Worm (Caenorhabditis elegans) whole organism, L4 larva: ENCODE data around the gene natc-1.

Experiments used
- F44E2.7 ChIP-seq: fragments of 200-800 bp; sonication (Bioruptor generic); IDR thresholded peaks from 2 replicates; pipeline ENCODE4 v2.1.2; 2022; ENCODE audit warnings: missing genetic modification characterization, missing compliant biosample characterization
- F49E8.2 ChIP-seq: sonication (generic microtip); optimal IDR thresholded peaks from 2 replicates; lab custom pipeline; 2016; ENCODE audit warnings: missing compliant biosample characterization, mild to moderate bottlenecking, missing genetic modification characterization, borderline replicate concordance
- Y48G9A.11 ChIP-seq: fragments of 200-800 bp; sonication (Bioruptor generic); IDR thresholded peaks from 2 replicates; pipeline ENCODE4 v1.3.6; 2022; ENCODE audit warnings: missing genetic modification reagents, missing genetic modification characterization, missing compliant biosample characterization
- Y5F2A.4 ChIP-seq: fragments of 200-800 bp; sonication (Bioruptor generic); optimal IDR thresholded peaks from 2 replicates; lab custom pipeline; 2018; ENCODE audit warnings: mild to moderate bottlenecking, missing genetic modification characterization, missing compliant biosample characterization
- Y75B8A.6 ChIP-seq: fragments of 200-800 bp; sonication (Bioruptor generic); IDR thresholded peaks from 2 replicates; pipeline ENCODE4 v1.3.6; 2022; ENCODE audit warnings: missing genetic modification reagents, missing genetic modification characterization, missing compliant biosample characterization
- ZK337.2 ChIP-seq: fragments of 200-800 bp; sonication (Bioruptor generic); IDR thresholded peaks from 2 replicates; pipeline ENCODE4 v1.3.6; 2022; ENCODE audit warnings: missing genetic modification reagents, missing genetic modification characterization, missing compliant biosample characterization
- ZK546.5 ChIP-seq, 2 experiments: sonication (generic microtip); optimal IDR thresholded peaks; 2 replicates each; lab custom pipeline; 2017; ENCODE audit warnings: missing biosample characterization in 2 of 2, missing genetic modification characterization in 2 of 2
- aha-1 ChIP-seq: fragments of 150-350 bp; peaks from one replicate; lab custom pipeline; 2014; ENCODE audit warnings: missing biosample characterization, missing genetic modification characterization
- attf-4 ChIP-seq: sonication (generic microtip); optimal IDR thresholded peaks from 3 replicates; lab custom pipeline; 2017; ENCODE audit warnings: missing biosample characterization, missing genetic modification characterization
- ceh-44 ChIP-seq: fragments of 200-800 bp; sonication (Bioruptor generic); IDR thresholded peaks from 2 replicates; pipeline ENCODE4 v1.3.6; 2022; ENCODE audit warnings: missing genetic modification reagents, missing genetic modification characterization, missing compliant biosample characterization
- ceh-62 ChIP-seq: sonication (generic microtip); optimal IDR thresholded peaks from 2 replicates; lab custom pipeline; 2017; ENCODE audit warnings: missing biosample characterization, missing genetic modification characterization
- ces-1 ChIP-seq: fragments of 150-350 bp; sonication (generic microtip); optimal IDR thresholded peaks from 4 replicates; lab custom pipeline; 2014; ENCODE audit warnings: missing biosample characterization, missing genetic modification reagents, missing genetic modification characterization
- ctbp-1 ChIP-seq: fragments of 200-800 bp; sonication (Bioruptor generic); IDR thresholded peaks from 2 replicates; pipeline ENCODE4 v1.3.6; 2022; ENCODE audit warnings: missing genetic modification reagents, missing genetic modification characterization, missing compliant biosample characterization
- daf-8 ChIP-seq: fragments of 200-800 bp; sonication (Bioruptor generic); IDR thresholded peaks from 2 replicates; pipeline ENCODE4 v1.3.6; 2022; ENCODE audit warnings: missing genetic modification characterization, missing compliant biosample characterization
- dmd-6 ChIP-seq: fragments of 200-800 bp; sonication (Bioruptor generic); IDR thresholded peaks from 2 replicates; pipeline ENCODE4 v1.3.6; 2022; ENCODE audit warnings: missing genetic modification reagents, missing genetic modification characterization, missing compliant biosample characterization
- dmd-8 ChIP-seq: fragments of 200-800 bp; sonication (Bioruptor generic); IDR thresholded peaks from 2 replicates; pipeline ENCODE4 v1.3.6; 2022; ENCODE audit warnings: missing genetic modification characterization, missing compliant biosample characterization
- dmd-9 ChIP-seq: fragments of 200-800 bp; sonication (Bioruptor generic); IDR thresholded peaks from 2 replicates; pipeline ENCODE4 v1.3.6; 2022; ENCODE audit warnings: missing genetic modification reagents, missing genetic modification characterization, missing compliant biosample characterization
- duxl-1 ChIP-seq: sonication (generic microtip); optimal IDR thresholded peaks from 2 replicates; lab custom pipeline; 2016; ENCODE audit warnings: mild to moderate bottlenecking, missing genetic modification characterization, moderate library complexity, missing compliant biosample characterization; ENCODE audit not compliant: poor library complexity
- dve-1 ChIP-seq: sonication (generic microtip); optimal IDR thresholded peaks from 2 replicates; lab custom pipeline; 2017; ENCODE audit warnings: antibody characterized with exemption, mild to moderate bottlenecking, missing genetic modification characterization, missing compliant biosample characterization; ENCODE audit not compliant: insufficient read depth
- egl-43 ChIP-seq: fragments of 200-800 bp; sonication (Bioruptor generic); IDR thresholded peaks from 2 replicates; pipeline ENCODE4 v1.3.6; 2022; ENCODE audit warnings: missing genetic modification reagents, missing genetic modification characterization, missing compliant biosample characterization
- fkh-10 ChIP-seq: fragments of 150-350 bp; optimal IDR thresholded peaks from 2 replicates; lab custom pipeline; 2014; ENCODE audit warnings: missing biosample characterization, missing genetic modification reagents, missing genetic modification characterization
- gei-8 ChIP-seq: fragments of 200-800 bp; sonication (Bioruptor generic); optimal IDR thresholded peaks from 2 replicates; lab custom pipeline; 2018; ENCODE audit warnings: mild to moderate bottlenecking, missing genetic modification characterization, missing compliant biosample characterization
- hif-1 ChIP-seq, 2 experiments: sonication (generic microtip); optimal IDR thresholded peaks; 2 replicates each; lab custom pipeline; 2016 to 2017; ENCODE audit warnings: missing compliant biosample characterization in 2 of 2, missing genetic modification characterization in 2 of 2, missing genetic modification reagents in 2 of 2, missing genotype in 2 of 2, mild to moderate bottlenecking in 1 of 2
- jun-1 ChIP-seq: fragments of 150-350 bp; optimal IDR thresholded peaks from 2 replicates; lab custom pipeline; 2014; ENCODE audit warnings: missing biosample characterization, missing genetic modification reagents, missing genetic modification characterization
- lim-7 ChIP-seq: fragments of 200-800 bp; sonication (Bioruptor generic); IDR thresholded peaks from 2 replicates; pipeline ENCODE4 v1.3.6; 2022; ENCODE audit warnings: missing genetic modification characterization, missing compliant biosample characterization
- lin-1 ChIP-seq: fragments of 200-800 bp; sonication (Bioruptor generic); IDR thresholded peaks from 2 replicates; pipeline ENCODE4 v1.3.6; 2022; ENCODE audit warnings: missing genetic modification reagents, missing genetic modification characterization, missing compliant biosample characterization
- lin-13 ChIP-seq: fragments of 150-350 bp; optimal IDR thresholded peaks from 2 replicates; lab custom pipeline; 2014; ENCODE audit warnings: missing biosample characterization, missing genetic modification reagents, missing genetic modification characterization
- lin-15B ChIP-seq: fragments of 150-350 bp; sonication (generic microtip); optimal IDR thresholded peaks from 3 replicates; lab custom pipeline; 2014; ENCODE audit warnings: missing biosample characterization, missing genetic modification characterization
- lin-29 ChIP-seq: fragments of 200-800 bp; sonication (Bioruptor generic); IDR thresholded peaks from 2 replicates; pipeline ENCODE4 v1.3.6; 2022; ENCODE audit warnings: missing genetic modification reagents, missing genetic modification characterization, missing compliant biosample characterization
- lin-38 ChIP-seq: fragments of 200-800 bp; sonication (Bioruptor generic); IDR thresholded peaks from 2 replicates; pipeline ENCODE4 v1.3.6; 2022; ENCODE audit warnings: missing genetic modification reagents, missing genetic modification characterization, missing compliant biosample characterization
- lin-39 ChIP-seq: fragments of 150-350 bp; optimal IDR thresholded peaks from 2 replicates; lab custom pipeline; 2014; ENCODE audit warnings: missing biosample characterization, missing genetic modification reagents, missing genetic modification characterization
- lir-3 ChIP-seq: sonication (generic microtip); optimal IDR thresholded peaks from 2 replicates; lab custom pipeline; 2016; ENCODE audit warnings: mild to moderate bottlenecking, missing genetic modification characterization, missing compliant biosample characterization
- lsy-2 ChIP-seq, 2 experiments: fragments of 150-350 bp in 1 of 2; sonication (generic microtip) in 1 of 2; optimal IDR thresholded peaks; 2 replicates each; lab custom pipeline; 2014 to 2017; ENCODE audit warnings: missing biosample characterization in 2 of 2, missing genetic modification characterization in 2 of 2
- mdl-1 ChIP-seq, 2 experiments: fragments of 150-350 bp in 1 of 2; sonication (generic microtip) in 1 of 2; optimal IDR thresholded peaks; 2 replicates each; lab custom pipeline; 2014 to 2017; ENCODE audit warnings: missing biosample characterization in 2 of 2, missing genetic modification characterization in 2 of 2
- mep-1 ChIP-seq: fragments of 150-350 bp; sonication (generic microtip); optimal IDR thresholded peaks from 3 replicates; lab custom pipeline; 2014; ENCODE audit warnings: missing biosample characterization, missing genetic modification characterization
- mes-2 ChIP-seq: sonication (generic microtip); optimal IDR thresholded peaks from 2 replicates; lab custom pipeline; 2016; ENCODE audit warnings: missing genotype, mild to moderate bottlenecking, missing genetic modification characterization, missing compliant biosample characterization; ENCODE audit not compliant: poor library complexity, severe bottlenecking
- mxl-3 ChIP-seq: fragments of 200-800 bp; sonication (Bioruptor generic); optimal IDR thresholded peaks from 2 replicates; lab custom pipeline; 2018; ENCODE audit warnings: mild to moderate bottlenecking, missing genetic modification characterization, missing compliant biosample characterization
- nhr-237 ChIP-seq: sonication (generic microtip); optimal IDR thresholded peaks from 2 replicates; lab custom pipeline; 2017; ENCODE audit warnings: missing biosample characterization, missing genetic modification characterization
- nhr-28 ChIP-seq: fragments of 150-350 bp; optimal IDR thresholded peaks from 2 replicates; lab custom pipeline; 2014; ENCODE audit warnings: missing biosample characterization, missing genetic modification characterization
- nhr-41 ChIP-seq: fragments of 200-800 bp; sonication (Bioruptor generic); IDR thresholded peaks from 2 replicates; pipeline ENCODE4 v1.3.6; 2022; ENCODE audit warnings: missing genetic modification reagents, missing genetic modification characterization, missing compliant biosample characterization
- pha-4 ChIP-seq, 2 experiments: fragments of 150-350 bp in 1 of 2; fragments of 200-800 bp in 1 of 2; sonication (Bioruptor generic) in 1 of 2; IDR thresholded peaks in 1 of 2; optimal IDR thresholded peaks in 1 of 2; 2 replicates each; pipeline versions ENCODE4 v1.3.6 to Lab custom; 2014 to 2022; ENCODE audit warnings: missing genetic modification characterization in 2 of 2, missing genetic modification reagents in 2 of 2, missing biosample characterization in 1 of 2, missing compliant biosample characterization in 1 of 2
- saeg-2 ChIP-seq: fragments of 200-800 bp; sonication (Bioruptor generic); IDR thresholded peaks from 2 replicates; pipeline ENCODE4 v1.3.6; 2022; ENCODE audit warnings: missing genetic modification reagents, missing genetic modification characterization, missing compliant biosample characterization
- set-16 ChIP-seq: fragments of 200-800 bp; sonication (Bioruptor generic); IDR thresholded peaks from 2 replicates; pipeline ENCODE4 v1.3.6; 2022; ENCODE audit warnings: missing genetic modification reagents, missing genetic modification characterization, missing compliant biosample characterization
- spr-1 ChIP-seq: sonication (generic microtip); optimal IDR thresholded peaks from 2 replicates; lab custom pipeline; 2016; ENCODE audit warnings: mild to moderate bottlenecking, missing genetic modification characterization, missing compliant biosample characterization
- tra-1 ChIP-seq: fragments of 200-800 bp; sonication (Bioruptor generic); IDR thresholded peaks from 2 replicates; pipeline ENCODE4 v1.3.6; 2022; ENCODE audit warnings: missing genetic modification reagents, missing genetic modification characterization, missing compliant biosample characterization
- unc-130 ChIP-seq: sonication (generic microtip); optimal IDR thresholded peaks from 2 replicates; lab custom pipeline; 2016; ENCODE audit warnings: missing genetic modification reagents, missing genetic modification characterization, missing compliant biosample characterization
- unc-39 ChIP-seq: sonication (generic microtip); optimal IDR thresholded peaks from 2 replicates; lab custom pipeline; 2017; ENCODE audit warnings: missing biosample characterization, missing genetic modification characterization
- zfp-2 ChIP-seq: sonication (generic microtip); optimal IDR thresholded peaks from 2 replicates; lab custom pipeline; 2016; ENCODE audit warnings: mild to moderate bottlenecking, missing genetic modification characterization, missing compliant biosample characterization
- zip-11 ChIP-seq: fragments of 200-800 bp; sonication (Bioruptor generic); IDR thresholded peaks from 2 replicates; pipeline ENCODE4 v1.3.6; 2022; ENCODE audit warnings: missing genetic modification characterization, missing compliant biosample characterization
- ztf-11 ChIP-seq: fragments of 150-350 bp; optimal IDR thresholded peaks from 2 replicates; lab custom pipeline; 2014; ENCODE audit warnings: missing biosample characterization, missing genetic modification characterization

Gene natc-1

DNA sequence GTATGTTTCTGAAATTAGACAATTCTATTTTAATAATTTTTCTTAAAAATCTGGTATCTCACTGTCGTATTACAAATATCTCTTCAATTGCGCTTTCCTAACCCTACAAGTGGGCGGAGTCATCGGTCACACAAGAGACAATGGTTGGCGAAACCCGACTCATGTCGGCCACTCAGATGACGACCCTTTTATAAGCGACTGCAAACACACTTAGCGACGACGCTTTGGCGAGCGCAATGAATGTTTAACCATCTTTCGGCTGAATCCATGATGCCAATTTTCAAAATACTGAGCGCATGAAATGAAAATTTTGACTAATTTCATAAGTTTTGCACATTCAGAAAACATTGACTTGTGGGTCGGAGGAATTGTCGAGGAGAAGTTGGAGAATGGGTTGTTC lies 38.2 kb downstream of the natc-1 start (continued):
- TF ChIP-seq lsy-2 (tag; optimal IDR thresholded peaks at IDR 0.05; lab: Kevin White, UChicago) (peak; percentile 72 to 86), aha-1 (tag; lab: Kevin White, UChicago) (peak; percentile 98), mdl-1 (tag; optimal IDR thresholded peaks at IDR 0.05; lab: Kevin White, UChicago) (peak; percentile 8 to 59), ceh-44 (GFP tag; lab: Robert Waterston, UW) (peak; percentile 96), zfp-2 (tag; lab: Kevin White, UChicago) (peak; percentile 86), set-16 (GFP tag; lab: Robert Waterston, UW) (no peak; the same call in 1 of the 2 replicates), lir-3 (peak; percentile 95), ZK337.2 (peak; percentile 98), daf-8 (GFP tag; lab: Robert Waterston, UW) (peak; percentile 98), jun-1 (tag; lab: Kevin White, UChicago) (peak; percentile 89), dve-1 (tag; lab: Kevin White, UChicago) (peak; percentile 90), mxl-3 (peak; percentile 95), ceh-62 (tag; lab: Kevin White, UChicago) (no peak), lin-39 (no peak), gei-8 (GFP tag; lab: Kevin White, UChicago) (peak; percentile 100), Y75B8A.6 (GFP tag; lab: Robert Waterston, UW) (peak; percentile 99), duxl-1 (tag; lab: Kevin White, UChicago) (peak; percentile 98), fkh-10 (GFP tag; lab: Kevin White, UChicago) (no peak), tra-1 (GFP tag; lab: Robert Waterston, UW) (peak; percentile 99), lim-7 (GFP tag; lab: Robert Waterston, UW) (peak; percentile 100), Y48G9A.11 (GFP tag; lab: Robert Waterston, UW) (peak; percentile 95), dmd-6 (peak; percentile 92; the same call in 1 of the 2 replicates), nhr-28 (peak; percentile 65), dmd-9 (peak; percentile 97), lin-1 (GFP tag; lab: Robert Waterston, UW) (peak; percentile 99), lin-38 (GFP tag; lab: Robert Waterston, UW) (peak; percentile 95), ctbp-1 (GFP tag; lab: Robert Waterston, UW) (peak; percentile 99), mes-2 (tag; lab: Kevin White, UChicago) (peak; percentile 96), egl-43 (GFP tag; lab: Robert Waterston, UW) (peak; percentile 100), ZK546.5 (tag; optimal IDR thresholded peaks at IDR 0.05; lab: Kevin White, UChicago) (no peak), Y5F2A.4 (GFP tag; lab: Kevin White, UChicago) (peak; percentile 98), mep-1 (tag; lab: Kevin White, UChicago) (peak; percentile 93), zip-11 (GFP tag; lab: Robert Waterston, UW) (peak; percentile 92), unc-130 (GFP tag; lab: Kevin White, UChicago) (peak; percentile 94), lin-13 (GFP tag; lab: Kevin White, UChicago) (peak; percentile 78), dmd-8 (peak; percentile 100), hif-1 (tag; optimal IDR thresholded peaks at IDR 0.05; lab: Kevin White, UChicago) (peak; percentile 81), nhr-237 (tag; lab: Kevin White, UChicago) (no peak), lin-29 (GFP tag; lab: Robert Waterston, UW) (peak; percentile 96), ces-1 (GFP tag; lab: Kevin White, UChicago) (peak; percentile 74), ztf-11 (tag; lab: Kevin White, UChicago) (no peak), pha-4 (GFP tag; IDR thresholded peaks at IDR 0.05; lab: Robert Waterston, UW) (peak; percentile 99), pha-4 (tag; optimal IDR thresholded peaks at IDR 0.05; lab: Kevin White, UChicago) (no peak), F49E8.2 (tag; lab: Kevin White, UChicago) (peak; percentile 98), unc-39 (tag; lab: Kevin White, UChicago) (no peak), nhr-41 (GFP tag; lab: Robert Waterston, UW) (peak; percentile 100), saeg-2 (GFP tag; lab: Robert Waterston, UW) (peak; percentile 99), lin-15B (tag; lab: Kevin White, UChicago) (peak; percentile 60), F44E2.7 (GFP tag; lab: Robert Waterston, UW) (peak; percentile 100), spr-1 (tag; lab: Kevin White, UChicago) (peak; percentile 97), attf-4 (peak; percentile 86)
